Fruit fly (Drosophila melanogaster) whole organism, embryonic: ENCODE data around the gene CG11674.
A peak's percentile ranks its signal among the peaks of the same experiment; 100 is the strongest.

Experiments
- Adf1 ChIP-seq: fragments of 200-800 bp; sonication (Bioruptor generic); IDR thresholded peaks from 2 replicates; pipeline ENCODE4 v1.3.6; 2022; ENCODE audit warnings: missing biosample characterization, missing genetic modification characterization
- CG10321 ChIP-seq: fragments of 200-800 bp; sonication (Bioruptor generic); IDR thresholded peaks from 2 replicates; pipeline ENCODE4 v1.3.6; 2022; ENCODE audit warnings: missing biosample characterization, missing genetic modification characterization
- CG10462 ChIP-seq: fragments of 200-800 bp; sonication (Bioruptor generic); optimal IDR thresholded peaks from 2 replicates; lab custom pipeline; 2016; ENCODE audit warnings: missing biosample characterization, missing genetic modification characterization
- CG10654 ChIP-seq: fragments of 200-800 bp; sonication (Bioruptor generic); optimal IDR thresholded peaks from 2 replicates; lab custom pipeline; 2016; ENCODE audit warnings: missing biosample characterization, missing genetic modification characterization
- CG11560 ChIP-seq: fragments of 200-800 bp; sonication (Bioruptor generic); IDR thresholded peaks from 3 replicates; pipeline ENCODE4 v1.3.6; 2022; ENCODE audit warnings: missing biosample characterization, missing genetic modification characterization
- CG12219 ChIP-seq: fragments of 200-800 bp; sonication (Bioruptor generic); optimal IDR thresholded peaks from 3 replicates; lab custom pipeline; 2018; ENCODE audit warnings: missing biosample characterization, mild to moderate bottlenecking, missing genetic modification characterization
- CG13123 ChIP-seq: fragments of 200-800 bp; sonication (Bioruptor generic); optimal IDR thresholded peaks from 2 replicates; lab custom pipeline; 2016; ENCODE audit warnings: missing biosample characterization, missing genetic modification characterization
- CG14441 ChIP-seq: fragments of 200-800 bp; sonication (Bioruptor generic); IDR thresholded peaks from 2 replicates; pipeline ENCODE4 v1.3.6; 2022; ENCODE audit warnings: missing biosample characterization, missing genetic modification characterization
- CG15514 ChIP-seq: fragments of 200-800 bp; sonication (Bioruptor generic); optimal IDR thresholded peaks from 3 replicates; lab custom pipeline; 2017; ENCODE audit warnings: missing biosample characterization, missing genetic modification characterization, mild to moderate bottlenecking, moderate library complexity, missing genetic modification reagents
- CG17328 ChIP-seq: fragments of 200-800 bp; sonication (Bioruptor generic); IDR thresholded peaks from 2 replicates; pipeline ENCODE4 v1.3.6; 2022; ENCODE audit warnings: missing biosample characterization, missing genetic modification characterization
- CG17385 ChIP-seq: fragments of 200-800 bp; sonication (Bioruptor generic); optimal IDR thresholded peaks from 3 replicates; lab custom pipeline; 2018; ENCODE audit warnings: missing biosample characterization, mild to moderate bottlenecking, missing genetic modification characterization
- CG18262 ChIP-seq: fragments of 200-800 bp; optimal IDR thresholded peaks from 3 replicates; lab custom pipeline; 2019; ENCODE audit warnings: missing biosample characterization, mild to moderate bottlenecking, missing genetic modification characterization, moderate library complexity
- CG2116 ChIP-seq: fragments of 200-800 bp; sonication (Bioruptor generic); optimal IDR thresholded peaks from 3 replicates; lab custom pipeline; 2018; ENCODE audit warnings: missing biosample characterization, mild to moderate bottlenecking, missing genetic modification characterization
- CG2202 ChIP-seq: fragments of 200-800 bp; sonication (Bioruptor generic); optimal IDR thresholded peaks from 2 replicates; lab custom pipeline; 2018; ENCODE audit warnings: missing biosample characterization, mild to moderate bottlenecking, missing genetic modification characterization
- CG2889 ChIP-seq: fragments of 200-800 bp; sonication (Bioruptor generic); IDR thresholded peaks from 3 replicates; pipeline ENCODE4 v1.3.6; 2022; ENCODE audit warnings: missing biosample characterization, missing genetic modification characterization
- CG34376 ChIP-seq: fragments of 200-800 bp; sonication (Bioruptor generic); optimal IDR thresholded peaks from 2 replicates; lab custom pipeline; 2018; ENCODE audit warnings: missing biosample characterization, mild to moderate bottlenecking, missing genetic modification characterization
- CG3838 ChIP-seq: fragments of 200-800 bp; sonication (Bioruptor generic); optimal IDR thresholded peaks from 3 replicates; lab custom pipeline; 2016; ENCODE audit warnings: missing biosample characterization, missing genetic modification characterization
- CG4854 ChIP-seq: fragments of 200-800 bp; sonication (Bioruptor generic); optimal IDR thresholded peaks from 2 replicates; lab custom pipeline; 2016; ENCODE audit warnings: missing biosample characterization, missing genetic modification characterization, inconsistent platforms
- CG7786 ChIP-seq: fragments of 200-800 bp; sonication (Bioruptor generic); optimal IDR thresholded peaks from 2 replicates; lab custom pipeline; 2016; ENCODE audit warnings: missing biosample characterization, missing genetic modification characterization
- CG8290 ChIP-seq, 3 experiments: fragments of 200-800 bp; sonication (Bioruptor generic); optimal IDR thresholded peaks; 2 replicates each; lab custom pipeline; 2016 to 2019; ENCODE audit warnings: missing biosample characterization in 3 of 3, missing genetic modification characterization in 3 of 3, mild to moderate bottlenecking in 2 of 3, moderate library complexity in 1 of 3
- CG8944 ChIP-seq: fragments of 200-800 bp; sonication (Bioruptor generic); optimal IDR thresholded peaks from 3 replicates; lab custom pipeline; 2016; ENCODE audit warnings: missing biosample characterization, missing genetic modification characterization
- CG9727 ChIP-seq: fragments of 200-800 bp; sonication (Bioruptor generic); optimal IDR thresholded peaks from 3 replicates; lab custom pipeline; 2017; ENCODE audit warnings: missing biosample characterization, mild to moderate bottlenecking, missing genetic modification characterization
- Dbx ChIP-seq: fragments of 200-800 bp; sonication (Bioruptor generic); IDR thresholded peaks from 3 replicates; pipeline ENCODE4 v1.3.6; 2022; ENCODE audit warnings: missing biosample characterization, missing genetic modification characterization
- Drgx ChIP-seq: fragments of 200-800 bp; sonication (Bioruptor generic); IDR thresholded peaks from 2 replicates; pipeline ENCODE4 v1.3.6; 2022; ENCODE audit warnings: missing biosample characterization, missing genetic modification characterization
- Kr ChIP-seq: fragments of 200-800 bp; sonication (Bioruptor generic); optimal IDR thresholded peaks from 2 replicates; lab custom pipeline; 2017; ENCODE audit warnings: missing biosample characterization, mild to moderate bottlenecking, missing genetic modification characterization
- Mad ChIP-seq: fragments of 200-800 bp; sonication (Bioruptor generic); optimal IDR thresholded peaks from 2 replicates; lab custom pipeline; 2016; ENCODE audit warnings: missing biosample characterization, missing genetic modification characterization
- NK7.1 ChIP-seq: fragments of 200-800 bp; sonication (Bioruptor generic); optimal IDR thresholded peaks from 3 replicates; lab custom pipeline; 2016; ENCODE audit warnings: missing biosample characterization, missing genetic modification characterization
- Nf-YC ChIP-seq: fragments of 200-800 bp; optimal IDR thresholded peaks from 3 replicates; lab custom pipeline; 2019; ENCODE audit warnings: missing biosample characterization, mild to moderate bottlenecking, missing genetic modification characterization, moderate library complexity
- NfI ChIP-seq: fragments of 200-800 bp; sonication (Bioruptor generic); optimal IDR thresholded peaks from 3 replicates; lab custom pipeline; 2018; ENCODE audit warnings: missing biosample characterization, mild to moderate bottlenecking, missing genetic modification characterization, moderate library complexity
- Poxn ChIP-seq: fragments of 200-800 bp; sonication (Bioruptor generic); IDR thresholded peaks from 2 replicates; pipeline ENCODE4 v1.3.6; 2022; ENCODE audit warnings: missing biosample characterization, missing genetic modification characterization
- Sry-β ChIP-seq: fragments of 200-800 bp; sonication (Bioruptor generic); optimal IDR thresholded peaks from 2 replicates; lab custom pipeline; 2018; ENCODE audit warnings: missing biosample characterization, mild to moderate bottlenecking, missing genetic modification characterization, moderate library complexity
- Stat92E ChIP-seq, 3 experiments: fragments of >200 bp in 2 of 3; fragments of 200-800 bp in 1 of 3; sonication (Bioruptor generic) in 1 of 3; optimal IDR thresholded peaks; 2 replicates each; lab custom pipeline; 2017 to 2019; ENCODE audit warnings: missing biosample characterization in 3 of 3, missing genetic modification characterization in 3 of 3, mild to moderate bottlenecking in 1 of 3, moderate library complexity in 1 of 3
- al ChIP-seq: fragments of 200-800 bp; sonication (Bioruptor generic); IDR thresholded peaks from 2 replicates; pipeline ENCODE4 v1.3.6; 2022; ENCODE audit warnings: missing biosample characterization, missing genetic modification characterization
- aop ChIP-seq: fragments of 200-800 bp; sonication (Bioruptor generic); IDR thresholded peaks from 2 replicates; pipeline ENCODE4 v1.3.6; 2022; ENCODE audit warnings: missing biosample characterization, missing genetic modification characterization
- bab2 ChIP-seq: fragments of 200-800 bp; sonication (Bioruptor generic); optimal IDR thresholded peaks from 2 replicates; lab custom pipeline; 2016; ENCODE audit warnings: missing biosample characterization, missing genetic modification characterization
- cad ChIP-seq: fragments of >200 bp; optimal IDR thresholded peaks from 2 replicates; lab custom pipeline; 2017; ENCODE audit warnings: missing biosample characterization, missing genetic modification characterization
- caup ChIP-seq: fragments of 200-800 bp; sonication (Bioruptor generic); optimal IDR thresholded peaks from 3 replicates; lab custom pipeline; 2017; ENCODE audit warnings: missing biosample characterization, mild to moderate bottlenecking, missing genetic modification characterization, moderate library complexity; ENCODE audit not compliant: severe bottlenecking
- cg ChIP-seq: fragments of 200-800 bp; sonication (Bioruptor generic); optimal IDR thresholded peaks from 3 replicates; lab custom pipeline; 2019; ENCODE audit warnings: missing biosample characterization, mild to moderate bottlenecking, missing genetic modification characterization, moderate library complexity
- chn ChIP-seq: fragments of 200-800 bp; sonication (Bioruptor generic); optimal IDR thresholded peaks from 2 replicates; lab custom pipeline; 2016; ENCODE audit warnings: missing biosample characterization, missing genetic modification characterization
- corto ChIP-seq: fragments of 200-800 bp; sonication (Bioruptor generic); optimal IDR thresholded peaks from 2 replicates; lab custom pipeline; 2016; ENCODE audit warnings: missing biosample characterization, mild to moderate bottlenecking, missing genetic modification characterization, moderate library complexity
- crp ChIP-seq, 2 experiments: fragments of 200-800 bp; sonication (Bioruptor generic); optimal IDR thresholded peaks; 2 replicates in 1 of 2; 3 replicates in 1 of 2; lab custom pipeline; 2017; ENCODE audit warnings: missing biosample characterization in 2 of 2, missing genetic modification characterization in 2 of 2, mild to moderate bottlenecking in 1 of 2, moderate library complexity in 1 of 2
- dmrt11E ChIP-seq: fragments of 200-800 bp; sonication (Bioruptor generic); optimal IDR thresholded peaks from 3 replicates; lab custom pipeline; 2018; ENCODE audit warnings: missing biosample characterization, mild to moderate bottlenecking, missing genetic modification characterization, moderate library complexity
- klu ChIP-seq: fragments of 200-800 bp; sonication (Bioruptor generic); IDR thresholded peaks from 2 replicates; pipeline ENCODE4 v1.3.6; 2022; ENCODE audit warnings: missing biosample characterization, missing genetic modification characterization
- lbe ChIP-seq: fragments of 200-800 bp; sonication (Bioruptor generic); optimal IDR thresholded peaks from 2 replicates; lab custom pipeline; 2016; ENCODE audit warnings: missing biosample characterization, mild to moderate bottlenecking, missing genetic modification characterization
- luna ChIP-seq: fragments of 200-800 bp; sonication (Bioruptor generic); optimal IDR thresholded peaks from 2 replicates; lab custom pipeline; 2016; ENCODE audit warnings: missing biosample characterization, missing genetic modification characterization
- pfk ChIP-seq: fragments of 200-800 bp; sonication (Bioruptor generic); optimal IDR thresholded peaks from 2 replicates; lab custom pipeline; 2018; ENCODE audit warnings: missing biosample characterization, mild to moderate bottlenecking, missing genetic modification characterization, moderate library complexity
- phol ChIP-seq: fragments of 200-800 bp; sonication (Bioruptor generic); optimal IDR thresholded peaks from 3 replicates; lab custom pipeline; 2018; ENCODE audit warnings: missing biosample characterization, mild to moderate bottlenecking, missing genetic modification characterization, moderate library complexity
- pnt ChIP-seq: fragments of 200-800 bp; sonication (Bioruptor generic); optimal IDR thresholded peaks from 3 replicates; lab custom pipeline; 2016; ENCODE audit warnings: missing biosample characterization, missing genetic modification characterization
- sim ChIP-seq: fragments of 200-800 bp; sonication (Bioruptor generic); IDR thresholded peaks from 2 replicates; pipeline ENCODE4 v1.3.6; 2022; ENCODE audit warnings: missing biosample characterization, missing genetic modification characterization
- unc-4 ChIP-seq: fragments of 200-800 bp; sonication (Bioruptor generic); IDR thresholded peaks from 2 replicates; pipeline ENCODE4 v1.3.6; 2022; ENCODE audit warnings: missing biosample characterization, missing genetic modification characterization; ENCODE audit not compliant: partially characterized antibody
- usp ChIP-seq: fragments of >200 bp; optimal IDR thresholded peaks from 2 replicates; lab custom pipeline; 2017; ENCODE audit warnings: missing biosample characterization, missing genetic modification characterization

Gene CG11674

dm6 chrX:14233843-14234337 is 8.2 kb upstream of the CG11674 start, which contains the start of gene CG42271 (continued):
- TF ChIP-seq klu (GFP tag; lab: Robert Waterston, UW): no peak
- TF ChIP-seq pnt (GFP tag; lab: Kevin White, UChicago): no peak
- no peak for TF ChIP-seq CG34376
- no peak for TF ChIP-seq bab2
- TF ChIP-seq CG15514 (GFP tag; lab: Kevin White, UChicago): peak; percentile 61
- TF ChIP-seq NfI (GFP tag; lab: Kevin White, UChicago): peak; percentile 61
- TF ChIP-seq crp (GFP tag; optimal IDR thresholded peaks at IDR 0.05; lab: Kevin White, UChicago): peak in 1 of 2 experiments; percentile 26
- TF ChIP-seq usp (GFP tag; lab: Kevin White, UChicago): no peak
- peak; percentile 53 for TF ChIP-seq CG18262 (tag; lab: Kevin White, UChicago)
- TF ChIP-seq Poxn: no peak
- TF ChIP-seq CG2116: peak; percentile 60
- TF ChIP-seq Kr (GFP tag; lab: Kevin White, UChicago): no peak
- no peak for TF ChIP-seq corto (GFP tag; lab: Kevin White, UChicago)
- TF ChIP-seq Dbx: peak; percentile 44; the same call in 1 of the 3 replicates
- TF ChIP-seq CG2889 (GFP tag; lab: Robert Waterston, UW): no peak
- no peak for TF ChIP-seq CG13123 (GFP tag; lab: Kevin White, UChicago)
- no peak for TF ChIP-seq Drgx (GFP tag; lab: Robert Waterston, UW)
- TF ChIP-seq CG17328 (GFP tag; lab: Robert Waterston, UW): no peak
- TF ChIP-seq phol (tag; lab: Kevin White, UChicago): peak; percentile 64
- TF ChIP-seq pfk (GFP tag; lab: Kevin White, UChicago): no peak
- TF ChIP-seq caup: no peak
- TF ChIP-seq sim: no peak
- no peak for TF ChIP-seq cad (GFP tag; lab: Kevin White, UChicago)
- no peak for TF ChIP-seq CG7786 (GFP tag; lab: Kevin White, UChicago)
- TF ChIP-seq chn (GFP tag; lab: Kevin White, UChicago): no peak
- no peak for TF ChIP-seq CG12219
- TF ChIP-seq unc-4 (GFP tag; lab: Robert Waterston, UW): peak; percentile 96
- TF ChIP-seq CG4854: no peak
- TF ChIP-seq CG11560 (tag; lab: Robert Waterston, UW): no peak
- no peak for TF ChIP-seq NK7.1 (GFP tag; lab: Kevin White, UChicago)
- TF ChIP-seq CG10462 (GFP tag; lab: Kevin White, UChicago): no peak
- TF ChIP-seq CG10654: no peak
- TF ChIP-seq Sry-β: peak; percentile 55
- TF ChIP-seq cg: no peak
- TF ChIP-seq luna (GFP tag; lab: Kevin White, UChicago): no peak
- TF ChIP-seq CG8944: no peak
- no peak for TF ChIP-seq Mad (GFP tag; lab: Kevin White, UChicago)
- peak; percentile 25; the same call in 1 of the 2 replicates for TF ChIP-seq Adf1
- no peak for TF ChIP-seq CG2202 (tag; lab: Kevin White, UChicago)
- TF ChIP-seq Stat92E (GFP tag; optimal IDR thresholded peaks at IDR 0.05; lab: Kevin White, UChicago): no peak
- peak; percentile 61 for TF ChIP-seq Nf-YC (tag; lab: Kevin White, UChicago)
- no peak for TF ChIP-seq CG3838 (GFP tag; lab: Kevin White, UChicago)
- no peak for TF ChIP-seq CG14441
- TF ChIP-seq lbe: no peak
- peak; percentile 53 for TF ChIP-seq dmrt11E
- TF ChIP-seq al (GFP tag; lab: Robert Waterston, UW): 0 out of 2 replicates have a peak, but pooled peaks have one; percentile 30
- TF ChIP-seq CG17385 (GFP tag; lab: Kevin White, UChicago): peak; percentile 13
- peak; percentile 64 for TF ChIP-seq CG9727 (GFP tag; lab: Kevin White, UChicago)
- TF ChIP-seq CG8290 (GFP tag; optimal IDR thresholded peaks at IDR 0.05; lab: Kevin White, UChicago): peak; percentile 18
- no peak for TF ChIP-seq CG8290 (tag; optimal IDR thresholded peaks at IDR 0.05; lab: Kevin White, UChicago)
- no peak for TF ChIP-seq CG10321
- no peak for TF ChIP-seq aop (GFP tag; lab: Robert Waterston, UW)
